Fruit fly (Drosophila melanogaster) whole organism, wandering third instar larva: Measurements from ENCODE around the gene trbl.

Experiments
- Abd-B ChIP-seq: fragments of >200 bp; optimal IDR thresholded peaks from 2 replicates; lab custom pipeline; 2017; ENCODE audit warnings: missing biosample characterization, missing genetic modification characterization
- CG32264 ChIP-seq: fragments of 200-800 bp; sonication (Bioruptor generic); optimal IDR thresholded peaks from 2 replicates; lab custom pipeline; 2016; ENCODE audit warnings: missing biosample characterization, missing genetic modification characterization
- CG9705 ChIP-seq: fragments of 200-800 bp; sonication (Bioruptor generic); optimal IDR thresholded peaks from 2 replicates; lab custom pipeline; 2018; ENCODE audit warnings: missing biosample characterization, mild to moderate bottlenecking, missing genetic modification characterization
- CrebA ChIP-seq: fragments of 200-800 bp; sonication (Bioruptor generic); optimal IDR thresholded peaks from 2 replicates; lab custom pipeline; 2016; ENCODE audit warnings: missing biosample characterization, mild to moderate bottlenecking, missing genetic modification characterization, borderline replicate concordance
- Dfd ChIP-seq: fragments of >200 bp; optimal IDR thresholded peaks from 2 replicates; lab custom pipeline; 2017; ENCODE audit warnings: missing biosample characterization, missing genetic modification characterization
- Dif ChIP-seq: fragments of 200-275, 200-300 bp; sonication (Bioruptor generic); optimal IDR thresholded peaks from 2 replicates; lab custom pipeline; 2018; ENCODE audit warnings: missing biosample characterization, missing genetic modification characterization; ENCODE audit not compliant: partially characterized antibody
- GATAd ChIP-seq: sonication (Bioruptor generic); optimal IDR thresholded peaks from 2 replicates; lab custom pipeline; 2016; ENCODE audit warnings: missing biosample characterization, missing genetic modification characterization
- HLH106 ChIP-seq: fragments of 200-800 bp; optimal IDR thresholded peaks from 3 replicates; lab custom pipeline; 2019; ENCODE audit warnings: missing biosample characterization, mild to moderate bottlenecking, missing genetic modification characterization, moderate library complexity
- Hnf4 ChIP-seq: fragments of 200-800 bp; sonication (Bioruptor generic); optimal IDR thresholded peaks from 2 replicates; lab custom pipeline; 2016; ENCODE audit warnings: missing biosample characterization, mild to moderate bottlenecking, missing genetic modification characterization
- Hr78 ChIP-seq: fragments of >200 bp; optimal IDR thresholded peaks from 2 replicates; lab custom pipeline; 2017; ENCODE audit warnings: missing biosample characterization, missing genetic modification characterization
- Hr83 ChIP-seq: fragments of 200-300 bp; sonication (Bioruptor generic); optimal IDR thresholded peaks from 2 replicates; lab custom pipeline; 2016; ENCODE audit warnings: missing biosample characterization, mild to moderate bottlenecking, missing genetic modification characterization, moderate library complexity; ENCODE audit not compliant: poor library complexity, severe bottlenecking
- Jra ChIP-seq: sonication (Bioruptor generic); optimal IDR thresholded peaks from 2 replicates; lab custom pipeline; 2016; ENCODE audit warnings: missing biosample characterization, missing genetic modification characterization
- Mio ChIP-seq: sonication (Bioruptor generic); optimal IDR thresholded peaks from 2 replicates; lab custom pipeline; 2016; ENCODE audit warnings: missing biosample characterization, missing genetic modification characterization
- Myc ChIP-seq: fragments of >200 bp; optimal IDR thresholded peaks from 2 replicates; lab custom pipeline; 2017
- N ChIP-seq: fragments of >200 bp; optimal IDR thresholded peaks from 2 replicates; lab custom pipeline; 2018; ENCODE audit warnings: missing biosample characterization, missing external identifiers, missing genetic modification characterization
- OdsH ChIP-seq: fragments of 200-800 bp; sonication (Bioruptor generic); optimal IDR thresholded peaks from 2 replicates; lab custom pipeline; 2016; ENCODE audit warnings: missing biosample characterization, mild to moderate bottlenecking, missing genetic modification characterization
- Rel ChIP-seq, 2 experiments: fragments of 200-800 bp; sonication (Bioruptor generic) in 1 of 2; optimal IDR thresholded peaks; 2 replicates in 1 of 2; 3 replicates in 1 of 2; lab custom pipeline; 2016 to 2019; ENCODE audit warnings: mild to moderate bottlenecking in 2 of 2, missing biosample characterization in 2 of 2, missing genetic modification characterization in 2 of 2, moderate library complexity in 1 of 2
- Sp1 ChIP-seq: fragments of 200-800 bp; sonication (Bioruptor generic); optimal IDR thresholded peaks from 3 replicates; lab custom pipeline; 2019; ENCODE audit warnings: missing biosample characterization, mild to moderate bottlenecking, missing genetic modification characterization, moderate library complexity
- Vsx2 ChIP-seq: fragments of 200-300, 225-300 bp; sonication (Bioruptor generic); optimal IDR thresholded peaks from 2 replicates; lab custom pipeline; 2018; ENCODE audit warnings: missing biosample characterization, missing genetic modification characterization; ENCODE audit not compliant: partially characterized antibody
- br ChIP-seq: fragments of 200-800 bp; sonication (Bioruptor generic); optimal IDR thresholded peaks from 2 replicates; lab custom pipeline; 2016; ENCODE audit warnings: missing biosample characterization, missing genetic modification characterization
- brk ChIP-seq: fragments of 200-800 bp; sonication (Bioruptor generic); optimal IDR thresholded peaks from 2 replicates; lab custom pipeline; 2016; ENCODE audit warnings: missing biosample characterization, mild to moderate bottlenecking, missing genetic modification characterization
- dl ChIP-seq, 2 experiments: fragments of 175-275, 200-275 bp in 1 of 2; fragments of 200-275 bp in 1 of 2; sonication (Bioruptor generic); optimal IDR thresholded peaks; lab custom pipeline; 2018; ENCODE audit warnings: mild to moderate bottlenecking in 2 of 2, missing biosample characterization in 2 of 2, missing genetic modification characterization in 2 of 2, moderate library complexity in 2 of 2; ENCODE audit not compliant: partially characterized antibody in 2 of 2, insufficient read depth in 1 of 2
- dmrt93B ChIP-seq: fragments of 200-800 bp; sonication (Bioruptor generic); optimal IDR thresholded peaks from 2 replicates; lab custom pipeline; 2018; ENCODE audit warnings: missing biosample characterization, mild to moderate bottlenecking, missing genetic modification characterization
- dsf ChIP-seq: sonication (Bioruptor generic); optimal IDR thresholded peaks from 2 replicates; lab custom pipeline; 2016; ENCODE audit warnings: missing biosample characterization, missing genetic modification characterization, borderline replicate concordance
- ey ChIP-seq: fragments of 200-800 bp; sonication (Bioruptor generic); optimal IDR thresholded peaks from 2 replicates; lab custom pipeline; 2016; ENCODE audit warnings: missing biosample characterization, missing genetic modification characterization
- foxo ChIP-seq, 2 experiments: fragments of 200-800 bp; sonication (Bioruptor generic); optimal IDR thresholded peaks; 2 replicates in 1 of 2; 3 replicates in 1 of 2; lab custom pipeline; 2016 to 2017; ENCODE audit warnings: missing biosample characterization in 2 of 2, missing genetic modification characterization in 2 of 2
- fru ChIP-seq: fragments of 200-800 bp; sonication (Bioruptor generic); optimal IDR thresholded peaks from 3 replicates; lab custom pipeline; 2016; ENCODE audit warnings: missing biosample characterization, mild to moderate bottlenecking, missing genetic modification characterization
- h ChIP-seq: fragments of 200-800 bp; sonication (Bioruptor generic); optimal IDR thresholded peaks from 3 replicates; lab custom pipeline; 2016; ENCODE audit warnings: missing biosample characterization, mild to moderate bottlenecking, missing genetic modification characterization
- jim ChIP-seq: fragments of 175-275, 200-325 bp; sonication (Bioruptor generic); optimal IDR thresholded peaks from 2 replicates; lab custom pipeline; 2016; ENCODE audit warnings: missing biosample characterization, mild to moderate bottlenecking, missing genetic modification characterization
- lola ChIP-seq: fragments of >200 bp; optimal IDR thresholded peaks from 2 replicates; lab custom pipeline; 2017; ENCODE audit warnings: missing biosample characterization, missing genetic modification characterization
- pan ChIP-seq: fragments of >200 bp; optimal IDR thresholded peaks from 2 replicates; lab custom pipeline; 2017
- psq ChIP-seq: fragments of 200-800 bp; sonication (Bioruptor generic); optimal IDR thresholded peaks from 3 replicates; lab custom pipeline; 2017; ENCODE audit warnings: missing biosample characterization, mild to moderate bottlenecking, missing genetic modification characterization, moderate library complexity
- rgr ChIP-seq: fragments of 200-800 bp; sonication (Bioruptor generic); optimal IDR thresholded peaks from 3 replicates; lab custom pipeline; 2016; ENCODE audit warnings: missing biosample characterization, mild to moderate bottlenecking, missing genetic modification characterization
- sage ChIP-seq: fragments of 200-800 bp; sonication (Bioruptor generic); optimal IDR thresholded peaks from 2 replicates; lab custom pipeline; 2016; ENCODE audit warnings: missing biosample characterization, mild to moderate bottlenecking, missing genetic modification characterization
- sv ChIP-seq: fragments of 200-800 bp; sonication (Bioruptor generic); optimal IDR thresholded peaks from 3 replicates; lab custom pipeline; 2016; ENCODE audit warnings: missing biosample characterization, missing genetic modification characterization
- tai ChIP-seq: sonication (Bioruptor generic); optimal IDR thresholded peaks from 2 replicates; lab custom pipeline; 2016; ENCODE audit warnings: missing biosample characterization, missing genetic modification characterization
- usp ChIP-seq: fragments of >200 bp; optimal IDR thresholded peaks from 2 replicates; lab custom pipeline; 2017; ENCODE audit warnings: missing biosample characterization, missing genetic modification characterization
- woc ChIP-seq: sonication (Bioruptor generic); optimal IDR thresholded peaks from 2 replicates; lab custom pipeline; 2016; ENCODE audit warnings: missing biosample characterization, mild to moderate bottlenecking, missing genetic modification characterization

Gene trbl

DNA sequence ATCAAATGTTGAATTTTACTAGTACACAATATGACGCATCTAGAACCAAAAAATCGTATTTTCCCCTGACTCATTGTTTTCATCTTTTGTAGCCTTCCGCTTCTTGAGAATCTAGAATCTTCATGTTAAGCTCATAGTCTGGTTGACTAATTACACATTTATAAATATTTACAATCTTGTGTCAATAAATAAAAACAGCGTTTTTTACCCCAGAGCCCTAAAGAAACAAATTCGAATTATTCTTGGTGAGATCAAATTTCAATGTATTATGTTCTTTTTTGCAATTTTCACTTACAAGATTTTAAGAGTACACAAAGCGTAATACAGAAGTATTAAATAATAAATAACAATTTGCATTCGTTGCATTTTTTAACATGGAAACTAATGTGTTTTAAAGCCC, 5.4 kb downstream of the trbl start:
- no peak for TF ChIP-seq jim (GFP tag; lab: Kevin White, UChicago)
- TF ChIP-seq lola, result no peak
- TF ChIP-seq fru (GFP tag; lab: Kevin White, UChicago), result no peak
- TF ChIP-seq Hnf4 (GFP tag; lab: Kevin White, UChicago), result no peak
- no peak for TF ChIP-seq woc (GFP tag; lab: Kevin White, UChicago)
- TF ChIP-seq OdsH (GFP tag; lab: Kevin White, UChicago), result no peak
- no peak for TF ChIP-seq sage
- no peak for TF ChIP-seq Dfd (GFP tag; lab: Kevin White, UChicago)
- TF ChIP-seq rgr, result no peak
- no peak for TF ChIP-seq dl (GFP tag; optimal IDR thresholded peaks at IDR 0.05; lab: Kevin White, UChicago; ENCODE audit: insufficient read depth in 1 of 2, partially characterized antibody in 2 of 2)
- no peak for TF ChIP-seq psq (GFP tag; lab: Kevin White, UChicago)
- no peak for TF ChIP-seq dmrt93B
- TF ChIP-seq pan (lab: Kevin White, UChicago), result no peak
- no peak for TF ChIP-seq CG9705
- TF ChIP-seq N (GFP tag; lab: Kevin White, UChicago), result no peak
- no peak for TF ChIP-seq CrebA (GFP tag; lab: Kevin White, UChicago)

DNA sequence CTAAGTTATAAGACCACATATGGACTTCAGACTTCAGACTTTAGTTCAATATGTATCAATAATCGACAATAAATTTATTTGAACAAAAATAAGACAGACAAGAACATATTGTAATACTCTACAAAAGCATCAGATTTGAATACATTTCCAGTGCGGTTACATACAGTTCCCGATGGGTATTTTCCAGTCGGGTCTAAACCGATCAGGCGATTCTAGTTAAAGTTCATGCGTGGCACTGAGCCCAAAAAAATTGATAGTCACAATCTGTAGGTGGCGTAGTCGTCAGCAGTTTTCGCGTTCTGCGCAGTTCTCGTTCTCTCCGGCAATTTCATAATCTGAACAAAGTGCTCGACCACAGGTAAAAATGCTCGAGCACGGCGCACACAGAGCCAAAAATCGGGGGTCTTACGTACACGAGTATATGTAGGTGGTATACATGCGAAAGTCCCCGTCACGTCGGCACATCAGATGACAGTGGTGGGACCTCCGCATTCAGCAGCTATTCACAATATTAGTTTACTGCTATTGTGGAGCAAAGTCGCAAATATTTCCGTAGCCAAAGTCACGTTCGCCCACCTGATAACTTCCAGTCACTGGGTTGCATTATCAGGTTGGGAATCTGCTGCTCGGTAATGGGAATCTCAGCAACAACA, 6.0 kb downstream of the trbl start:
- TF ChIP-seq Rel (GFP tag; optimal IDR thresholded peaks at IDR 0.05; lab: Kevin White, UChicago), result no peak
- peak; percentile 91 for TF ChIP-seq Rel (tag; optimal IDR thresholded peaks at IDR 0.05; lab: Kevin White, UChicago)
- no peak for TF ChIP-seq GATAd (GFP tag; lab: Kevin White, UChicago)
- TF ChIP-seq CG9705, result no peak
- peak; percentile 46 for TF ChIP-seq Sp1
- TF ChIP-seq Jra (GFP tag; lab: Kevin White, UChicago), result no peak
- TF ChIP-seq sage, result no peak
- TF ChIP-seq rgr, result peak; percentile 62
- no peak for TF ChIP-seq dmrt93B
- TF ChIP-seq CG32264 (GFP tag; lab: Kevin White, UChicago), result peak; percentile 33
- TF ChIP-seq psq (GFP tag; lab: Kevin White, UChicago), result peak; percentile 59
- TF ChIP-seq HLH106 (tag; lab: Kevin White, UChicago), result peak; percentile 25
- peak; percentile 50 for TF ChIP-seq woc (GFP tag; lab: Kevin White, UChicago)
- TF ChIP-seq Mio, result no peak
- no peak for TF ChIP-seq Vsx2 (GFP tag; lab: Kevin White, UChicago)
- no peak for TF ChIP-seq pan (lab: Kevin White, UChicago)
- TF ChIP-seq Dif (GFP tag; lab: Kevin White, UChicago), result no peak
- peak in 1 of 2 experiments; percentile 71 for TF ChIP-seq foxo (GFP tag; optimal IDR thresholded peaks at IDR 0.05; lab: Kevin White, UChicago)
- no peak for TF ChIP-seq jim (GFP tag; lab: Kevin White, UChicago)
- no peak for TF ChIP-seq Myc
- TF ChIP-seq tai (GFP tag; lab: Kevin White, UChicago), result no peak
- no peak for TF ChIP-seq usp (GFP tag; lab: Kevin White, UChicago)
- TF ChIP-seq CrebA (GFP tag; lab: Kevin White, UChicago), result no peak
- TF ChIP-seq Hnf4 (GFP tag; lab: Kevin White, UChicago), result peak; percentile 30
- TF ChIP-seq N (GFP tag; lab: Kevin White, UChicago), result no peak
- no peak for TF ChIP-seq lola
- TF ChIP-seq Dfd (GFP tag; lab: Kevin White, UChicago), result no peak
- peak; percentile 68 for TF ChIP-seq h
- TF ChIP-seq Abd-B, result no peak
- peak; percentile 3 for TF ChIP-seq Hr83 (GFP tag; lab: Kevin White, UChicago)
- TF ChIP-seq fru (GFP tag; lab: Kevin White, UChicago), result peak; percentile 68
- TF ChIP-seq brk (GFP tag; lab: Kevin White, UChicago), result peak; percentile 29
- peak; percentile 8 for TF ChIP-seq sv (GFP tag; lab: Kevin White, UChicago)
- TF ChIP-seq ey (GFP tag; lab: Kevin White, UChicago), result peak; percentile 54
- TF ChIP-seq br (GFP tag; lab: Kevin White, UChicago), result peak; percentile 53
- TF ChIP-seq dsf (GFP tag; lab: Kevin White, UChicago), result no peak
- TF ChIP-seq dl (GFP tag; optimal IDR thresholded peaks at IDR 0.05; lab: Kevin White, UChicago; ENCODE audit: insufficient read depth in 1 of 2, partially characterized antibody in 2 of 2), result no peak
- no peak for TF ChIP-seq Hr78 (GFP tag; lab: Kevin White, UChicago)
- TF ChIP-seq OdsH (GFP tag; lab: Kevin White, UChicago), result peak; percentile 58
